Fruit fly (Drosophila melanogaster) whole organism, pupa: ENCODE results near the gene Gs1.

Experiments
- CG15710 ChIP-seq: fragments of 200-800 bp; sonication (Bioruptor generic); optimal IDR thresholded peaks from 2 replicates; lab custom pipeline; 2018; ENCODE audit warnings: missing biosample characterization, mild to moderate bottlenecking, missing genetic modification characterization, moderate library complexity
- CG4496 ChIP-seq: fragments of 200-800 bp; sonication (Bioruptor generic); IDR thresholded peaks from 3 replicates; pipeline ENCODE4 v1.3.6; 2022; ENCODE audit warnings: missing biosample characterization, missing genetic modification characterization
- EcR ChIP-seq: fragments of 200-800 bp; sonication (Bioruptor generic); optimal IDR thresholded peaks from 3 replicates; lab custom pipeline; 2019; ENCODE audit warnings: missing biosample characterization, missing genetic modification characterization, mild to moderate bottlenecking, moderate library complexity, missing genetic modification reagents
- Pif1B ChIP-seq: fragments of 200-800 bp; sonication (Bioruptor generic); optimal IDR thresholded peaks from 3 replicates; lab custom pipeline; 2016; ENCODE audit warnings: missing biosample characterization, missing genetic modification characterization
- rn ChIP-seq: fragments of 200-800 bp; sonication (Bioruptor generic); IDR thresholded peaks from 2 replicates; pipeline ENCODE4 v1.3.6; 2022; ENCODE audit warnings: missing biosample characterization, missing genetic modification characterization

DNA sequence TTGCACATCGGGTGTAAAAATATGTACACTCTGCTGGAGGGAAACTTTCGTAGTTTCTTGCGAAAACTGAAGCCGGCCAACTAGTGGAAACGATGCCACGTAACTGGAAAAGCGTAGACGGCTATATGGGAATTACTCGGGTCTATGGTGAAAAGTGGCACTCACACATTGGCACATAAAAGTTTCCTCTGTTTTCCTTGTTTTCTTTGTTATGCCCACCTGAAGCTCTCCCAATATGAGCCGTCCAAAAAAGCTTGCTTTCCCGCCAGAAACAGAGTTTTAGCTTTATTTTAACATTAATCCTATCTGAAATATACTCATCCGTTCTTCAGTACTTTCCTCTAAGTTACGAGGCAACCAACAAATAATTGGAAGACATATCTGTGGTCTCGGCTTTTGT lies 1.2 kb upstream of the Gs1 start, which contains the start of gene CG3164:
- no peak for TF ChIP-seq EcR
- no peak for TF ChIP-seq CG15710 (tag; lab: Kevin White, UChicago)
- TF ChIP-seq rn (GFP tag; lab: Robert Waterston, UW): no peak
- no peak for TF ChIP-seq CG4496 (GFP tag; lab: Robert Waterston, UW)
- TF ChIP-seq Pif1B (GFP tag; lab: Kevin White, UChicago): no peak
